Worm (Caenorhabditis elegans): ENCODE data around the gene cyp-25A4.
"Not testable (repeated sequence)": the region's sequence is repeated elsewhere in the genome, so short reads cannot be mapped to it uniquely, and the experiment has no call there.

DNA sequence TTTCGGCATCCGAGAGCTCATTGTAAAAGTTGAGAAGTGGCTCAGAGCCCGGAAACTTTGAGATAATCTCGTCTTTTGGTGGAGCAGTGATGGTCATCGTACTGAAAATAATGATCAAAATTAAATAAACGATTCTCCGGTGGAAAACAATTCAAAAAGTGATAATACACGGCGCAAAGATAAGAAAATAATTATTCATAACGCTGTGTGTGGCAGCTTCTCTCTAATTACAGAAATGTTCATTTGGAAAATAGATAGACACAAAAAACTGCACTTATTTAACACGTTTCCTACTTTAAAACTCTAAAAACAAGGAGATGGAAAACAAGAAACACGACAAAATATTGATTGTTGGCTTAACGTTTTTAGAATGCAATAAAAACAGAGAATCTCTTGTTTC lies 8.4 kb downstream of the cyp-25A4 start, which contains the start of gene C36A4.4:
- TF ChIP-seq ceh-30 (tag; optimal IDR thresholded peaks at IDR 0.05); eyg-1 (tag; optimal IDR thresholded peaks at IDR 0.05); ceh-19 (GFP tag; optimal IDR thresholded peaks at IDR 0.05); nhr-232 (tag; optimal IDR thresholded peaks at IDR 0.05); zip-5 (tag; optimal IDR thresholded peaks at IDR 0.05); elt-2 (tag; optimal IDR thresholded peaks at IDR 0.05); rnt-1 (tag; optimal IDR thresholded peaks at IDR 0.05); ceh-45 (GFP tag; IDR thresholded peaks at IDR 0.05); ama-1 (optimal IDR thresholded peaks at IDR 0.05); tbx-7 (tag; optimal IDR thresholded peaks at IDR 0.05); ceh-48 (tag; optimal IDR thresholded peaks at IDR 0.05): not testable (repeated sequence)

Measured in whole organism, late embryonic.